Worm (Caenorhabditis elegans): ENCODE measurements around the gene lron-1.

Gene lron-1

ce11 chrX:14562286-14563086 lies 10.0 kb upstream of the lron-1 start:
- TF ChIP-seq mdl-1 (tag; optimal IDR thresholded peaks at IDR 0.05), result peak in 1 of 2 experiments; percentile 24
- no peak for TF ChIP-seq peb-1 (tag; optimal IDR thresholded peaks at IDR 0.05)
- no peak for TF ChIP-seq nhr-23 (tag; optimal IDR thresholded peaks at IDR 0.05)
- TF ChIP-seq sma-9 (GFP tag; optimal IDR thresholded peaks at IDR 0.05), result peak; percentile 95
- TF ChIP-seq sma-9 (tag; optimal IDR thresholded peaks at IDR 0.05), result no peak
- TF ChIP-seq lin-13 (GFP tag; optimal IDR thresholded peaks at IDR 0.05), result peak; percentile 68
- no peak for TF ChIP-seq Y55F3AM.14 (GFP tag; optimal IDR thresholded peaks at IDR 0.05)
- no peak for TF ChIP-seq unc-62 (GFP tag; optimal IDR thresholded peaks at IDR 0.05)
- no peak for TF ChIP-seq F13H6.1 (tag; optimal IDR thresholded peaks at IDR 0.05)
- no peak for TF ChIP-seq ztf-1 (GFP tag; conservative IDR thresholded peaks at IDR 0.05)
- no peak for TF ChIP-seq unc-39 (tag; optimal IDR thresholded peaks at IDR 0.05)
- TF ChIP-seq ceh-16 (tag; optimal IDR thresholded peaks at IDR 0.05), result no peak
- peak; percentile 82 for TF ChIP-seq nhr-6 (tag; optimal IDR thresholded peaks at IDR 0.05)
- TF ChIP-seq lin-11 (tag; optimal IDR thresholded peaks at IDR 0.05), result peak; percentile 2
- no peak for TF ChIP-seq R02D3.7 (tag; optimal IDR thresholded peaks at IDR 0.05)
- peak; percentile 6 for TF ChIP-seq fos-1 (tag; optimal IDR thresholded peaks at IDR 0.05)
- no peak for TF ChIP-seq mbf-1 (tag; optimal IDR thresholded peaks at IDR 0.05)
- TF ChIP-seq zag-1 (tag; optimal IDR thresholded peaks at IDR 0.05), result peak; percentile 52
- no peak for TF ChIP-seq mab-5 (tag; optimal IDR thresholded peaks at IDR 0.05)
- no peak for TF ChIP-seq ceh-82 (tag; optimal IDR thresholded peaks at IDR 0.05)
- TF ChIP-seq dmd-4 (tag; optimal IDR thresholded peaks at IDR 0.05), result peak; percentile 69
- peak; percentile 87 for TF ChIP-seq nhr-21 (tag; optimal IDR thresholded peaks at IDR 0.05)
- TF ChIP-seq aly-2 (tag; optimal IDR thresholded peaks at IDR 0.05), result no peak
- no peak for TF ChIP-seq ZK546.5 (tag; optimal IDR thresholded peaks at IDR 0.05)
- no peak for TF ChIP-seq alr-1 (tag; optimal IDR thresholded peaks at IDR 0.05)
- TF ChIP-seq ztf-11 (tag; optimal IDR thresholded peaks at IDR 0.05), result no peak
- TF ChIP-seq skn-1 (tag; optimal IDR thresholded peaks at IDR 0.05), result no peak
- peak in 1 of 2 experiments; percentile 78 for TF ChIP-seq lsy-2 (tag; optimal IDR thresholded peaks at IDR 0.05)
- TF ChIP-seq elt-3 (tag; optimal IDR thresholded peaks at IDR 0.05), result peak; percentile 45
- no peak for TF ChIP-seq lin-39 (tag; optimal IDR thresholded peaks at IDR 0.05)
- peak; percentile 37 for TF ChIP-seq nhr-25 (tag; optimal IDR thresholded peaks at IDR 0.05)
- peak; percentile 58 for TF ChIP-seq C34F6.9 (tag; optimal IDR thresholded peaks at IDR 0.05)
- no peak for TF ChIP-seq nhr-10 (tag; optimal IDR thresholded peaks at IDR 0.05)
- peak; percentile 59 for TF ChIP-seq blmp-1 (tag; optimal IDR thresholded peaks at IDR 0.05; ENCODE audit: insufficient read depth)
- TF ChIP-seq egl-27 (tag; optimal IDR thresholded peaks at IDR 0.05), result no peak
- no peak for TF ChIP-seq nhr-237 (tag; optimal IDR thresholded peaks at IDR 0.05)
- peak; percentile 74 for TF ChIP-seq crh-2 (tag; optimal IDR thresholded peaks at IDR 0.05)
- no peak for TF ChIP-seq nhr-12 (tag; optimal IDR thresholded peaks at IDR 0.05)
- no peak for TF ChIP-seq sma-3 (GFP tag; optimal IDR thresholded peaks at IDR 0.05)
- no peak for TF ChIP-seq gmeb-1 (tag; optimal IDR thresholded peaks at IDR 0.05)
- peak; percentile 55 for TF ChIP-seq unc-55 (GFP tag; optimal IDR thresholded peaks at IDR 0.05)
- no peak for TF ChIP-seq elt-1 (tag; optimal IDR thresholded peaks at IDR 0.05)
- peak; percentile 70 for TF ChIP-seq ztf-4 (tag; optimal IDR thresholded peaks at IDR 0.05)
- no peak for TF ChIP-seq ama-1 (optimal IDR thresholded peaks at IDR 0.05)
- no peak for TF ChIP-seq nhr-11 (tag; optimal IDR thresholded peaks at IDR 0.05)
- TF ChIP-seq snpc-4 (tag; optimal IDR thresholded peaks at IDR 0.05), result no peak
- peak; percentile 58 for TF ChIP-seq sem-4 (tag; optimal IDR thresholded peaks at IDR 0.05)
- peak; percentile 47 for TF ChIP-seq nhr-129 (tag; optimal IDR thresholded peaks at IDR 0.05)
- no peak for TF ChIP-seq nhr-77 (tag; optimal IDR thresholded peaks at IDR 0.05)

All from whole organism, L2 larva.